Worm (Caenorhabditis elegans) whole organism, midembryonic: Measurements from ENCODE around the gene str-261.

Experiments used
- cog-1 ChIP-seq: sonication (generic microtip); optimal IDR thresholded peaks from 2 replicates; lab custom pipeline; 2016; ENCODE audit warnings: missing genetic modification characterization, missing compliant biosample characterization
- klf-2 ChIP-seq: fragments of 200-800 bp; sonication (Bioruptor generic); conservative IDR thresholded peaks from 2 replicates; pipeline ENCODE4 v1.3.6; 2022; ENCODE audit warnings: missing genetic modification reagents, missing genetic modification characterization, missing compliant biosample characterization
- ref-1 ChIP-seq: fragments of 200-800 bp; sonication (Bioruptor generic); conservative IDR thresholded peaks from 2 replicates; pipeline ENCODE4 v1.3.6; 2022; ENCODE audit warnings: missing genetic modification reagents, missing genetic modification characterization, missing compliant biosample characterization
- tab-1 ChIP-seq: fragments of 200-800 bp; sonication (Bioruptor generic); IDR thresholded peaks from 2 replicates; pipeline ENCODE4 v1.3.6; 2022; ENCODE audit warnings: missing genetic modification characterization, missing compliant biosample characterization
- ztf-23 ChIP-seq: fragments of 200-800 bp; sonication (Bioruptor generic); IDR thresholded peaks from 2 replicates; pipeline ENCODE4 v1.3.6; 2022; ENCODE audit warnings: missing genetic modification reagents, missing genetic modification characterization, missing compliant biosample characterization
- ztf-29 ChIP-seq: fragments of 200-800 bp; sonication (Bioruptor generic); IDR thresholded peaks from 2 replicates; pipeline ENCODE4 v1.3.6; 2022; ENCODE audit warnings: missing genetic modification reagents, missing genetic modification characterization, missing compliant biosample characterization

- TF ChIP-seq ref-1 (GFP tag; lab: Robert Waterston, UW) (no peak), ztf-23 (GFP tag; lab: Robert Waterston, UW) (no peak), ztf-29 (GFP tag; lab: Robert Waterston, UW) (no peak), cog-1 (no peak), klf-2 (GFP tag; lab: Robert Waterston, UW) (no peak), tab-1 (GFP tag; lab: Robert Waterston, UW) (no peak)
Measured at ce11 chrIII:11123844-11124243, 49.5 kb downstream of the str-261 start.
